Worm (Caenorhabditis elegans) whole organism, L4 larva: Measurements from ENCODE around the gene pyr-1.

ENCODE experiments used
- egl-43 ChIP-seq: fragments of 200-800 bp; sonication (Bioruptor generic); IDR thresholded peaks from 2 replicates; pipeline ENCODE4 v1.3.6; 2022; ENCODE audit warnings: missing genetic modification reagents, missing genetic modification characterization, missing compliant biosample characterization
- hif-1 ChIP-seq, 2 experiments: sonication (generic microtip); optimal IDR thresholded peaks; 2 replicates each; lab custom pipeline; 2016 to 2017; ENCODE audit warnings: missing compliant biosample characterization in 2 of 2, missing genetic modification characterization in 2 of 2, missing genetic modification reagents in 2 of 2, missing genotype in 2 of 2, mild to moderate bottlenecking in 1 of 2
- nhr-77 ChIP-seq: fragments of 150-350 bp; optimal IDR thresholded peaks from 2 replicates; lab custom pipeline; 2014; ENCODE audit warnings: missing biosample characterization, missing genetic modification characterization

DNA sequence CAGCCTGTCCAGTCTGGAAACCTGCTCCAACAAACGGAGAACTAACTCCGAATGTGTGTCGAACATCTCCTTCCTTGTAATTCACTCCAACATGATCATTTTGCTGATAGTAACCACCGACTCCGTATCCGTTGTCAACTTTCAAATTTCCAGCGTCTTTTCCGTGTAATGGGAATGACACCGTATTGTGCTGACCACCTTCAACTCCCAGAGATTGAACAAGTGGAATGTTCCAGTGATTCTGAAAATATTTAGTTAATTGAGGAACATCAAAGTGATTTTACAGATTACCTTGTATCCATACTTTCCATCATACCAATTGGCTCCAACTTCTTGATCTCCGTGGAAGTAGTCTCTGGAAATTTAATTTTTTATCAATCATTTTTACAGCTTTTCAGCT lies 23.0 kb upstream of the pyr-1 start:
- TF ChIP-seq egl-43 (GFP tag; lab: Robert Waterston, UW) (no peak), hif-1 (tag; optimal IDR thresholded peaks at IDR 0.05; lab: Kevin White, UChicago) (no peak), nhr-77 (tag; lab: Kevin White, UChicago) (no peak)
